Worm (Caenorhabditis elegans): ENCODE measurements around the gene lst-5.
"Not testable (repeated sequence)": the region's sequence is repeated elsewhere in the genome, so short reads cannot be mapped to it uniquely, and the experiment has no call there.

Gene lst-5

DNA sequence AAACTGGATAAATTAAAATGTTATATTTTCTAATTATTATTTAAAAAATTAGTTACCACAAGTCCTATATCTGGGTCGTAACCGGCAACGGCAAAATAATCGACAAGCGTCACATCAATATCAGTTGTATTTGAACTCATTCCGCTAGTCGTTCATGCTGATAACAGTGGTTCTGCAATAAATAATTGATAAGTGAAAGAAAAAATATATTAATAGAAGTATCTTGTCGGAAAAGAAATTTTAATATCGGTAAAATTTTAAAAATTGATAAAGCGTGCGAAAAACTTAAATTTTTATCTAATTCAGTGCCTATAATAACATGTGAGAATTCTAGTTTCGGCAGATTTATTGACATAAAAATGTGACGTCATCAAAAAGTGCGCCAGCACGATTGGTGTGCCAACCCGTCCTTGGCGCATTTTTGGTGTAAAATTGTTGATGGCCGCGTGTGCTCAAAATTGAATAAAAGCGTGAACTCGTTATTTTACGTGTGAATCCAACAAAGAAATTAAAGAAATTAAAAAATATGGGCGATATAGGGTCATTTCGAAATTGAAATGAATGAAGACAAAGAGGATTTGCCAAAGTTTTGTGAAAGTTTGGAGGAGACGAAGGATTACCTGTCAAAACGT is at the start of gene lst-5, which contains the start of gene lst-6:
TSS of gene lst-5 (plus strand) at position 544 of the 632 bp plus-strand sequence.
TSS of gene lst-6 (minus strand) at position 140 of the 632 bp plus-strand sequence.
- TF ChIP-seq ref-1 (GFP tag; conservative IDR thresholded peaks at IDR 0.05) (no peak), med-1 (GFP tag; optimal IDR thresholded peaks at IDR 0.05; ENCODE audit: insufficient read depth) (peak; percentile 10), cog-1 (tag; optimal IDR thresholded peaks at IDR 0.05) (no peak), ztf-23 (GFP tag; IDR thresholded peaks at IDR 0.05) (no peak)

DNA sequence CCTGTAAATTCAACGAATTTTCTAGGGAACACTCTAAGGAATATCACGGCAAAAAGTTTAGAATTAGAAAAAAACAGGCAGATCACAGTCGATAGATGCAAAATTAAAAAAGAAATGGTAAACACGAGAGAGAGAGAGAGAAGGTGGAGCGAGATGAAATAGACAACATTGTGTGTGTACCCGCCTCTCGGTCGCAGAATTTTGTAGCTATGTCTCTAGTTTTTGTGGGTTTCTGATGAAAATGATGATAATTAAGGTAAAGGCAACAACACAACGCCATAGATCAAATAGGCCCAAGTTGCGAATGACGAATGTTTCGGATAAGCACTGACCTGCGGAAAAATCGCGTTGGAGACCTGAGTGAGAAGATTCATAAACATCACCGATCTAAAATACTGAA is 49.2 kb upstream of the lst-5 start, which contains the start of gene sod-1:
TSS of gene sod-1 (minus strand) at position 387 of the 400 bp plus-strand sequence.
- TF ChIP-seq T22C8.4 (GFP tag; IDR thresholded peaks at IDR 0.05) (no peak), klf-2 (GFP tag; conservative IDR thresholded peaks at IDR 0.05) (no peak), tab-1 (GFP tag; IDR thresholded peaks at IDR 0.05) (no peak), ztf-23 (GFP tag; IDR thresholded peaks at IDR 0.05) (no peak), ref-1 (GFP tag; conservative IDR thresholded peaks at IDR 0.05) (no peak), med-1 (GFP tag; optimal IDR thresholded peaks at IDR 0.05; ENCODE audit: insufficient read depth) (no peak), ztf-29 (GFP tag; IDR thresholded peaks at IDR 0.05) (no peak), flt-1 (GFP tag; IDR thresholded peaks at IDR 0.05) (no peak), cog-1 (tag; optimal IDR thresholded peaks at IDR 0.05) (no peak)

DNA sequence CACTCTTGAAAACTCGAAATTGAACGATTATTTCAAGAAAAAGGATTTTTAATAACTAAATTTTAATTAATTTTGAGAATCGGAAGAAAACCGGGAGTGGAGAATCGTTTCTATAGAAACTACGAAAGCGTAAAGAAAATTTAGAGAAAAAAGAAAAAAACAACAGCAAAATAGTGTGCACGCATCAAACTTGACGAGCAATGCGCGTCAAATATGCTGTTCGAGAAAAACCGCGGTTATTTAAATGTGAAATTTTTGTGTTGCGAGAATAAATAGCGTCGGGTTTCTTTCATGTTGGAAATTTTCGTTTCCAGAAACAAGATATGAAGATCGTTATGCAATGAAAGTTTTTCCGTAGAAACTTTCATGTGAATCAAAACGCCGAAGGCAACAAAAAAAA is 48.7 kb upstream of the lst-5 start:
- TF ChIP-seq cog-1 (tag; optimal IDR thresholded peaks at IDR 0.05) (no peak), med-1 (GFP tag; optimal IDR thresholded peaks at IDR 0.05; ENCODE audit: insufficient read depth) (no peak), ztf-29 (GFP tag; IDR thresholded peaks at IDR 0.05) (no peak), T22C8.4 (GFP tag; IDR thresholded peaks at IDR 0.05) (no peak), ztf-23 (GFP tag; IDR thresholded peaks at IDR 0.05) (no peak), flt-1 (GFP tag; IDR thresholded peaks at IDR 0.05) (no peak), tab-1 (GFP tag; IDR thresholded peaks at IDR 0.05) (no peak), klf-2 (GFP tag; conservative IDR thresholded peaks at IDR 0.05) (no peak), ref-1 (GFP tag; conservative IDR thresholded peaks at IDR 0.05) (no peak)

DNA sequence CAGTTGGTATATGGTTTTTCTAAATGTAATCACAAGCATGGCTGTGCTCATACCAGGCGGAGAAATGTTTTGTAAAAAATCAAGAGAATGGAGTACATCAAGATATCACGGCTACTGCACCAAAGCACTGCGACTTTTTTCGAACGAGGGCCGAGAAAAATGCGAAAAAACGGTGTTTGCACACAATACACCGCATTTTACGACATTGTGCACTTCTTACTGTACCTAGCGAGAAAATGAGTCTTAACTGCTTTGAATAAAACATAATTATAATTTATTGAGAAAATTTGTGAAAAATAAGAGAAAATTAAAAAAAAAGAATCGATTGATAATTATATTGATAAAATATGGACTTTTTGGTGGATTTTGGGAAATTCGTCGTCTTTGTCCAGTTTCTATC is 47.0 kb upstream of the lst-5 start:
- TF ChIP-seq ztf-23 (GFP tag; IDR thresholded peaks at IDR 0.05): no peak
- no peak for TF ChIP-seq med-1 (GFP tag; optimal IDR thresholded peaks at IDR 0.05; ENCODE audit: insufficient read depth)
- no peak for TF ChIP-seq tab-1 (GFP tag; IDR thresholded peaks at IDR 0.05)
- no peak for TF ChIP-seq ref-1 (GFP tag; conservative IDR thresholded peaks at IDR 0.05)
- no peak for TF ChIP-seq klf-2 (GFP tag; conservative IDR thresholded peaks at IDR 0.05)
- no peak for TF ChIP-seq cog-1 (tag; optimal IDR thresholded peaks at IDR 0.05)

DNA sequence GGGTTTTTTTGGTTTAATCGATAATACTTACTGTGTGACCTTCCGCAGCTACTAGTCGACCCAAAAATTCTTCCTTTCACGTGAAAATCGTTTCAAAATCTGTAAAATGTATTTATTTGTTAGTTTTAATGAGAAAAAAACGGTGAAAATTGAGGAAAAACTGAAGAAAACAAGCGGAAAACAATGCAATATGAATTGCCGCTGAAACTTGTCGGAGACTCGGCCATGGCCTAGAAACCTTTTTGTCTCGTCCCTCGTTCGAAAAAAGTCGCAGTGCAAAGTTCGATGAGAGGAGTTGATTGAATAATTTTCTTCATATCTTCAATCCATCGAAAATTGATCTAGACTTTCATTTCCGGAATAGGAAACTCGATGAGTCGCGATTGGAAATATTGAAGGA is 45.0 kb upstream of the lst-5 start, which contains the start of gene C15F1.8:
TSS of gene C15F1.8 (minus strand) at position 101 of the 400 bp plus-strand sequence.
- TF ChIP-seq ztf-29 (GFP tag; IDR thresholded peaks at IDR 0.05); klf-2 (GFP tag; conservative IDR thresholded peaks at IDR 0.05); ref-1 (GFP tag; conservative IDR thresholded peaks at IDR 0.05): not testable (repeated sequence)

DNA sequence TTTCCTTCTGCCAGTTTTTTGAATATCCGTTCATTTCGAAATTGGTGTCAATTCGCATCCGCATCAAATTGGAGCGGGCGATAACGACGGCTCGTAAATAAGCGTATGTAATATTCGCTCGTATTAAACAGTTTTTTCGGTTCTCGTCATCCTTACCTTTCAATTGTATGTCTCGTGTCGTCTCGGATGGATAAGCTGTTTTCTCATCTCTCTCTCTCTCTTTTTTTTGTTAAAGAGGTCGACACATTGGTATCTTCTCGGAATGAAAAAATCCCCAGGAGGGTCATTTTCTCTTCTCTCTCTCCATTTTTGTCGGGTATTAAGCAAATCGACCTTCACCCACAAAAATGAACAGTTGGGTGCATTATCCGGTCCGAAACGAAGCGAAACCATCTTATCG is 43.8 kb upstream of the lst-5 start:
- no peak for TF ChIP-seq ref-1 (GFP tag; conservative IDR thresholded peaks at IDR 0.05)
- no peak for TF ChIP-seq flt-1 (GFP tag; IDR thresholded peaks at IDR 0.05)
- TF ChIP-seq ztf-23 (GFP tag; IDR thresholded peaks at IDR 0.05): no peak
- no peak for TF ChIP-seq med-1 (GFP tag; optimal IDR thresholded peaks at IDR 0.05; ENCODE audit: insufficient read depth)
- no peak for TF ChIP-seq T22C8.4 (GFP tag; IDR thresholded peaks at IDR 0.05)
- no peak for TF ChIP-seq ztf-29 (GFP tag; IDR thresholded peaks at IDR 0.05)
- no peak for TF ChIP-seq tab-1 (GFP tag; IDR thresholded peaks at IDR 0.05)
- TF ChIP-seq klf-2 (GFP tag; conservative IDR thresholded peaks at IDR 0.05): no peak
- TF ChIP-seq cog-1 (tag; optimal IDR thresholded peaks at IDR 0.05): no peak

DNA sequence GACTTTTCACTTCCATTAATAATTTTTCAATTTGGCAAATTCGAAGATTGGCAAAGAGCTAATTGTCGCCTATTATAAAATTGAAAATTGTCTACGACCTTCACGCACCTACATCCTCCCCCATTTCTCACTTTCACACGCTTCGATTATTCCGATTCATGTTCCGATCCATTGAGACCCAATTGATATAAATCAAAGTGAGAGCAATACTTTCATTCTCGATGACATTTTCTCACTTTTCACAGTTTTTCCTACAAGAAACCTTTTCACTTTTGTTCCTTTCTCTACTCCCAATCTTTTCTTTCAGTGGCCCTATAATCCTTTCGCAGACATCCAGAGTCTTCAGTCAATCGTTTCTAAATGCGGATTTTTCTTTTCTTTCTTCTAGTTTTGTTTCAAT is 43.1 kb upstream of the lst-5 start, which contains the start of gene C15F1.2:
TSS of gene C15F1.2 (plus strand) at position 308 of the 400 bp plus-strand sequence.
- TF ChIP-seq T22C8.4 (GFP tag; IDR thresholded peaks at IDR 0.05) (no peak), klf-2 (GFP tag; conservative IDR thresholded peaks at IDR 0.05) (no peak), tab-1 (GFP tag; IDR thresholded peaks at IDR 0.05) (no peak), ref-1 (GFP tag; conservative IDR thresholded peaks at IDR 0.05) (no peak), ztf-23 (GFP tag; IDR thresholded peaks at IDR 0.05) (no peak), cog-1 (tag; optimal IDR thresholded peaks at IDR 0.05) (no peak), flt-1 (GFP tag; IDR thresholded peaks at IDR 0.05) (no peak), med-1 (GFP tag; optimal IDR thresholded peaks at IDR 0.05; ENCODE audit: insufficient read depth) (no peak), ztf-29 (GFP tag; IDR thresholded peaks at IDR 0.05) (no peak)

DNA sequence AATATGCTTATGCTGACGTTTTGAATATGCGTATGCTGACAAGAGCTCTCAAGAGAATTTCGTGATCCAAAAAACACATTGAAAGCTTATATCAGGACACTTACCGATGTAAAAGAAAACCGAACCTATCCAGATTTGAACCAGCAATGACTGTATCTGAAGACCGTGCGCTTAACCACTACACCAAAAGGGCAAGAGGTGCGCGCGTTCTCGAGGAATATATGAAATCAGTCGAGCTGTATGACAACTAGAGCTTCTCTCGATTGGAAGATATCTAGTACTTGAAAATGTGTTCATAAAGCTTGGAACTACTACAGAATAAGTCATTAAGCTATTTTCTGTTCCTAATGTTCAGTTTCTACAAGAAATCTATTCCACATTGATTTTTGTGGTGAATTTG is 39.8 kb upstream of the lst-5 start:
- peak; percentile 78; the same call in 1 of the 2 replicates for TF ChIP-seq tab-1 (GFP tag; IDR thresholded peaks at IDR 0.05)
- peak; percentile 64; the same call in 1 of the 2 replicates for TF ChIP-seq flt-1 (GFP tag; IDR thresholded peaks at IDR 0.05)
- peak; percentile 62; the same call in 1 of the 2 replicates for TF ChIP-seq ztf-23 (GFP tag; IDR thresholded peaks at IDR 0.05)

DNA sequence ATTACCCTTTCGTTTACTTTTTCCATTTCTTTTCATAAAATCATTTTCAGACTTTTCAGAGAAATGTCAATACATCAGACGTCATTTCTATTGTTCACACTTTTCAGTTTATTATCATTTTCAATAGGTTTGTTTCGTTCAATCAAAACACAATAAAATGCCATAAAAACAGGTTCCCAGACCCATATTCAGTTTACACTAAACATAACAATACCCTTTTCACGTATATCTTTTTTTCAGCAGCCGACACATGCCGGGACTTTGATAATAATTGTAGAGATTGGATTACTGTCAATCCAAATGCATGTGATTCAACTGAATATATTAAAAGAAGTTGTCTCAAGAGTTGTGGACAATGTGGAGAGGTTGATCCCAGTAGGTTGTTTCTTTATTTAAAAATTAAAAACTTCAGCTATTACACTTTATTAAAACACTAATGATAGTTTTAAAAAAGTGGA is 32.9 kb upstream of the lst-5 start, which contains the start of gene C15F1.1:
TSS of gene C15F1.1 (plus strand) at position 51 of the 458 bp plus-strand sequence.
- TF ChIP-seq ref-1 (GFP tag; conservative IDR thresholded peaks at IDR 0.05) (no peak), T22C8.4 (GFP tag; IDR thresholded peaks at IDR 0.05) (no peak), klf-2 (GFP tag; conservative IDR thresholded peaks at IDR 0.05) (no peak), cog-1 (tag; optimal IDR thresholded peaks at IDR 0.05) (no peak)

DNA sequence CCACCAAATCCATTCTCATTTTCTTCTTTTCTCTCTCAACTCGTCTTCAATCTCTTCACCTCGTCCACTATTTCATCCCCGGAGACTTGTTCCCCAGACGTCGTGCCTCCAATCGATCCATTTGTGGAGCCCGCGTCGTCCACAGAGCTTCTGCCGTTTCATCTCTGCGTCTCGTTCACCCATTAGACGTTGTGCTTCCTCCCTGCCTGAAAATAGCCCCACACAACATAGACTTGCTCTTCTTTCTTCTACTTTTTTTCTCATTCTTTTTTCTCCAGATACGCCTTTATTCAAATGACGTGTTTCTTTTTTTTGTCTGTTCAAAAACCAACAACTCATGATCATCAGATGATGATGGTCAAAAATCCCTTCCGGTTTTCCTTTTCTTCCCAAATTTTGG is 29.8 kb upstream of the lst-5 start:
- TF ChIP-seq klf-2 (GFP tag; conservative IDR thresholded peaks at IDR 0.05) (no peak), ztf-29 (GFP tag; IDR thresholded peaks at IDR 0.05) (no peak), tab-1 (GFP tag; IDR thresholded peaks at IDR 0.05) (no peak), cog-1 (tag; optimal IDR thresholded peaks at IDR 0.05) (no peak), ztf-23 (GFP tag; IDR thresholded peaks at IDR 0.05) (no peak), ref-1 (GFP tag; conservative IDR thresholded peaks at IDR 0.05) (no peak), flt-1 (GFP tag; IDR thresholded peaks at IDR 0.05) (no peak), med-1 (GFP tag; optimal IDR thresholded peaks at IDR 0.05; ENCODE audit: insufficient read depth) (no peak), T22C8.4 (GFP tag; IDR thresholded peaks at IDR 0.05) (no peak)
